Fruit fly (Drosophila melanogaster) whole organism, pupa: Measurements from ENCODE around the gene CG32320.

ENCODE experiments used
- CG12605 ChIP-seq: fragments of 200-800 bp; sonication (Bioruptor generic); IDR thresholded peaks from 2 replicates; pipeline ENCODE4 v1.3.6; 2022; ENCODE audit warnings: missing biosample characterization, missing genetic modification characterization
- CG34367 ChIP-seq: fragments of 200-800 bp; sonication (Bioruptor generic); optimal IDR thresholded peaks from 2 replicates; lab custom pipeline; 2018; ENCODE audit warnings: missing biosample characterization, mild to moderate bottlenecking, missing genetic modification characterization
- CG8159 ChIP-seq: fragments of 200-800 bp; sonication (Bioruptor generic); optimal IDR thresholded peaks from 3 replicates; lab custom pipeline; 2018; ENCODE audit warnings: missing biosample characterization, mild to moderate bottlenecking, missing genetic modification characterization, moderate library complexity
- Pif1A ChIP-seq: fragments of 200-800 bp; sonication (Bioruptor generic); optimal IDR thresholded peaks from 3 replicates; lab custom pipeline; 2016; ENCODE audit warnings: missing biosample characterization, missing genetic modification characterization
- fd96Ca ChIP-seq: fragments of 200-800 bp; sonication (Bioruptor generic); IDR thresholded peaks from 3 replicates; pipeline ENCODE4 v1.3.6; 2022; ENCODE audit warnings: missing biosample characterization, missing genetic modification characterization

DNA sequence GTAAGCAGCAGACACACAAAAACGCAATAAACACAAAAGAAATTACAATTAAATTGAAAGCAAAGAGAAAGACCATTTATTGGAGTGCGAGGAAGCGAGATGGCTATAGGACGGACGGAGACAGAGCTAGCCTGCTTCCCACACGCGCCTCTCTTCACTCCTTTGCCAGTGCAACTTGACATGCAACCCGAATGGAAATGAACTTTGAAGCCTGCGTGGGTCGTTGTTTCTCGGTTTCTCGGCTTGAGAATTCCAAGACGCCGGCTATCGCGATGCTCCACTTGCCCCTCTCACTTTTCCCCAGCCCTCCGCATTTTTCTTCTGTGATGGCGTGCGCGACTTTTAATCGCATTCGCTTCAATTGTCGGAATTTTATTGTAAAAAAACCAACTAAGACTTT is 17.4 kb upstream of the CG32320 start:
- TF ChIP-seq Pif1A (GFP tag; lab: Kevin White, UChicago), result no peak
- 0 out of 2 replicates have a peak, but pooled peaks have one; percentile 35 for TF ChIP-seq CG12605 (GFP tag; lab: Robert Waterston, UW)
- no peak for TF ChIP-seq CG8159 (tag; lab: Kevin White, UChicago)
- 0 out of 3 replicates have a peak, but pooled peaks have one; percentile 37 for TF ChIP-seq fd96Ca
- peak; percentile 24 for TF ChIP-seq CG34367
